Fruit fly (Drosophila melanogaster): ENCODE results near the gene CG9961.
A peak's percentile ranks its signal among the peaks of the same experiment; 100 is the strongest.

CG9961 gene

DNA sequence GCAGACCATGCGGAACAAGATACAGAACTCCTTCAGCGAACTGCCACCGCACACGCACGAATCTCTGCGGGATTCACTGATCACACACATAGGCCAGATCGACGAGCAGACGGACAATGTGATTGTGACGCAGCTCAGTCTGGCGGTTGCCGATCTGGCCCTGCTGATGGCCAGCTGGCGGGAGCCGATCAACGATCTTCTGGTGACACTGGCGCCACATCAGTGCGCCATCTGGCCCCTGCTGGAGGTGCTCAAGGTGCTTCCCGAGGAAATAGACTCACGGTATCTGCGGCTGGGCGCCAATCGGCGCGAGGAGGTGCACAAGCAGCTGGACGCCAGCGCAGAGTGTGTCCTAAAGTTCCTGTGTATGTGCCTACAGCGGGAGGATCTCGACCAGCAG lies 15.6 kb upstream of the CG9961 start:
- no peak for TF ChIP-seq CG9948 (tag; optimal IDR thresholded peaks at IDR 0.05)
- no peak for TF ChIP-seq rn (GFP tag; IDR thresholded peaks at IDR 0.05)
- TF ChIP-seq CG17806 (tag; optimal IDR thresholded peaks at IDR 0.05) = no peak
- TF ChIP-seq Pif1B (GFP tag; optimal IDR thresholded peaks at IDR 0.05) = no peak
- TF ChIP-seq CG12605 (GFP tag; IDR thresholded peaks at IDR 0.05) = no peak
- TF ChIP-seq D1 (tag; optimal IDR thresholded peaks at IDR 0.05) = no peak
- TF ChIP-seq CG32121 (GFP tag; IDR thresholded peaks at IDR 0.05) = no peak
- TF ChIP-seq CG10348 (GFP tag; IDR thresholded peaks at IDR 0.05) = no peak
- TF ChIP-seq fd96Ca (GFP tag; IDR thresholded peaks at IDR 0.05) = no peak
- TF ChIP-seq Snoo (tag; optimal IDR thresholded peaks at IDR 0.05) = no peak
- TF ChIP-seq CG4496 (GFP tag; IDR thresholded peaks at IDR 0.05) = no peak
- no peak for TF ChIP-seq CG8301 (tag; optimal IDR thresholded peaks at IDR 0.05)
- no peak for TF ChIP-seq CG14655 (GFP tag; optimal IDR thresholded peaks at IDR 0.05)
- TF ChIP-seq CG34367 (tag; optimal IDR thresholded peaks at IDR 0.05) = no peak
- TF ChIP-seq CG8159 (tag; optimal IDR thresholded peaks at IDR 0.05) = no peak

DNA sequence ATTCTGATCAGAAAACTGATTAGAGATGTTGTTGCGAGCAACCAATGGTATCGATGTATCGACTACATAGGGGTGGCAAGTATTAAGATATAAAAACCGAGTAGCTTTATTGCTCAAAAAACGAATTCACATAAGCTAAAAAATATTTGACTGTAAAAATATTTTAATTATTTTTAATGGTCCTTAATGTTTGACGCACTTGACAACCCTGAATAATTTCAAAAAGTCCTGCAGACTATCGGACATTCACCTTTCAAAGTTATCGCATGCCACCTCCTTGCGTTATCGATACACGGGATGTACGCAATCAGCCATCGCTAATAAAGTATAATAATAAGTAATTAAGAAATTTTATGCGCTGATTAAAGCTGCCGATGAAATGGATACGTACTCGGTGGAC lies 14.9 kb upstream of the CG9961 start, which contains the start of the genes HemK2, Snapin and Tnpo-SR:
Gene HemK2 (minus strand): TSS at position 24 of the 400 bp plus-strand sequence.
Gene Snapin (minus strand): TSS at position 24 of the 400 bp plus-strand sequence.
Gene Tnpo-SR (plus strand): TSS at position 271 of the 400 bp plus-strand sequence.
- TF ChIP-seq Pif1A (GFP tag; optimal IDR thresholded peaks at IDR 0.05) (peak; percentile 86), CG8301 (tag; optimal IDR thresholded peaks at IDR 0.05) (peak; percentile 78), CG34367 (tag; optimal IDR thresholded peaks at IDR 0.05) (peak; percentile 81), EcR (GFP tag; optimal IDR thresholded peaks at IDR 0.05) (peak; percentile 100), Ets98B (GFP tag; IDR thresholded peaks at IDR 0.05) (peak; percentile 89), rn (GFP tag; IDR thresholded peaks at IDR 0.05) (peak; percentile 88), fd96Ca (GFP tag; IDR thresholded peaks at IDR 0.05) (peak; percentile 91), CG32121 (GFP tag; IDR thresholded peaks at IDR 0.05) (peak; percentile 87), CG17806 (tag; optimal IDR thresholded peaks at IDR 0.05) (peak; percentile 87), CG10348 (GFP tag; IDR thresholded peaks at IDR 0.05) (peak; percentile 64), CG9948 (tag; optimal IDR thresholded peaks at IDR 0.05) (peak; percentile 81), CG8159 (tag; optimal IDR thresholded peaks at IDR 0.05) (peak; percentile 87), CG12605 (GFP tag; IDR thresholded peaks at IDR 0.05) (peak; percentile 68), CG15710 (tag; optimal IDR thresholded peaks at IDR 0.05) (peak; percentile 89), CG14655 (GFP tag; optimal IDR thresholded peaks at IDR 0.05) (no peak), CG13204 (GFP tag; optimal IDR thresholded peaks at IDR 0.05) (no peak), D1 (tag; optimal IDR thresholded peaks at IDR 0.05) (no peak), gl (tag; optimal IDR thresholded peaks at IDR 0.05) (peak; percentile 27), Pif1B (GFP tag; optimal IDR thresholded peaks at IDR 0.05) (peak; percentile 86), CG4496 (GFP tag; IDR thresholded peaks at IDR 0.05) (peak; percentile 96), Snoo (tag; optimal IDR thresholded peaks at IDR 0.05) (peak; percentile 89)

DNA sequence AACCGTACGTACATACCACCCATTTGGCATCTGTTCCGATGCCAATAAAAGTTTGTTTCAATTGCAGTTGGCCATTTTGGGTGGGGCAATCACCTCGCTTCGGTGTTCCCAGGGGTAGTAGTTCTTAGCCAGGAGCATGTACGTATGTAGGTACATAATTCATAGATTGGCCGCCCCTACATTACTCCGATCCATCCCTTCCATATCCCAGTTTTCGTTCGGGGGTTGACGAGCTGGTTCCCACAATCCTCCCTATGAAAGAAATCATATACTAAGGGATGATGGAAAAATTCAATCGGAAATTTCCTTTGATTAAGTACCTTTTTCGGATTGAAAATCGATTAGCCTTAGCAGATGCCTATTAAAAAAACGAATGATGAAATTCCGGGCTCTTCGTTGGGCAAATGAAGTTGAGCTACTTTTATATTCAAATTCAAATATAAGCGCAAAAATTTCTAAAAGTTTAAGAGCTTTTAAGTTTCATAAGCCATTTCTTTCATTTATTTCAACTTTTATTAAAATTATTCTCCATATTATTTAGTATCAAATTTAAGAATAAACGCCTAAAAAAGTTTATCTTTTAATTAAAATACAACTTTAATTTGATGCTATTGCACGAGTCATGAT lies 13.3 kb upstream of the CG9961 start:
- no peak for TF ChIP-seq Ets98B (GFP tag; IDR thresholded peaks at IDR 0.05)
- TF ChIP-seq CG10348 (GFP tag; IDR thresholded peaks at IDR 0.05) = no peak

DNA sequence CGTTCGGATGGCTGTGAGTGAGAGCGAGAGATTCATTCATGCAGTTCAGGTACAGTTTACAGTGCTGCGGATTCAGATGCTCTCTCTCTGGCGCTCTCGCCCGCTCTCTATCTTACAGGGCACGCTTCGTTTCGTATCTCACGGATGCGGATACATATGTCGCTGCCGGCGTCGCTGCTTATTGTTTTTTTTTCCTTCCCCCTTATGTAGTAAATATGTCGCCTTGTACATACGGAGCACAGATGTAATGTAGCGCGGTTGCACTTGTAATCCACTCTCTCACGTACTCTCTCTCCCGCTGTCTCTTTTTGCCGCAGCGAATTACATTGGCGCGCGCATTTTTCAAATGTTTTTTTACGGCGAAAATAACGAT lies 10.6 kb upstream of the CG9961 start:
- TF ChIP-seq CG12605 (GFP tag; IDR thresholded peaks at IDR 0.05) = no peak
- TF ChIP-seq gl (tag; optimal IDR thresholded peaks at IDR 0.05) = peak; percentile 61
- peak; percentile 59 for TF ChIP-seq Pif1A (GFP tag; optimal IDR thresholded peaks at IDR 0.05)
- TF ChIP-seq CG8301 (tag; optimal IDR thresholded peaks at IDR 0.05) = no peak
- no peak for TF ChIP-seq Snoo (tag; optimal IDR thresholded peaks at IDR 0.05)
- no peak for TF ChIP-seq fd96Ca (GFP tag; IDR thresholded peaks at IDR 0.05)
- TF ChIP-seq Ets98B (GFP tag; IDR thresholded peaks at IDR 0.05) = no peak
- no peak for TF ChIP-seq D1 (tag; optimal IDR thresholded peaks at IDR 0.05)
- no peak for TF ChIP-seq CG15710 (tag; optimal IDR thresholded peaks at IDR 0.05)
- TF ChIP-seq CG4496 (GFP tag; IDR thresholded peaks at IDR 0.05) = no peak
- TF ChIP-seq CG34367 (tag; optimal IDR thresholded peaks at IDR 0.05) = no peak
- no peak for TF ChIP-seq CG14655 (GFP tag; optimal IDR thresholded peaks at IDR 0.05)
- TF ChIP-seq CG13204 (GFP tag; optimal IDR thresholded peaks at IDR 0.05) = no peak
- TF ChIP-seq Pif1B (GFP tag; optimal IDR thresholded peaks at IDR 0.05) = peak; percentile 72
- no peak for TF ChIP-seq CG10348 (GFP tag; IDR thresholded peaks at IDR 0.05)
- TF ChIP-seq CG9948 (tag; optimal IDR thresholded peaks at IDR 0.05) = no peak
- peak; percentile 72 for TF ChIP-seq EcR (GFP tag; optimal IDR thresholded peaks at IDR 0.05)
- no peak for TF ChIP-seq CG32121 (GFP tag; IDR thresholded peaks at IDR 0.05)
- no peak for TF ChIP-seq CG17806 (tag; optimal IDR thresholded peaks at IDR 0.05)
- no peak for TF ChIP-seq rn (GFP tag; IDR thresholded peaks at IDR 0.05)
- TF ChIP-seq CG8159 (tag; optimal IDR thresholded peaks at IDR 0.05) = no peak

DNA sequence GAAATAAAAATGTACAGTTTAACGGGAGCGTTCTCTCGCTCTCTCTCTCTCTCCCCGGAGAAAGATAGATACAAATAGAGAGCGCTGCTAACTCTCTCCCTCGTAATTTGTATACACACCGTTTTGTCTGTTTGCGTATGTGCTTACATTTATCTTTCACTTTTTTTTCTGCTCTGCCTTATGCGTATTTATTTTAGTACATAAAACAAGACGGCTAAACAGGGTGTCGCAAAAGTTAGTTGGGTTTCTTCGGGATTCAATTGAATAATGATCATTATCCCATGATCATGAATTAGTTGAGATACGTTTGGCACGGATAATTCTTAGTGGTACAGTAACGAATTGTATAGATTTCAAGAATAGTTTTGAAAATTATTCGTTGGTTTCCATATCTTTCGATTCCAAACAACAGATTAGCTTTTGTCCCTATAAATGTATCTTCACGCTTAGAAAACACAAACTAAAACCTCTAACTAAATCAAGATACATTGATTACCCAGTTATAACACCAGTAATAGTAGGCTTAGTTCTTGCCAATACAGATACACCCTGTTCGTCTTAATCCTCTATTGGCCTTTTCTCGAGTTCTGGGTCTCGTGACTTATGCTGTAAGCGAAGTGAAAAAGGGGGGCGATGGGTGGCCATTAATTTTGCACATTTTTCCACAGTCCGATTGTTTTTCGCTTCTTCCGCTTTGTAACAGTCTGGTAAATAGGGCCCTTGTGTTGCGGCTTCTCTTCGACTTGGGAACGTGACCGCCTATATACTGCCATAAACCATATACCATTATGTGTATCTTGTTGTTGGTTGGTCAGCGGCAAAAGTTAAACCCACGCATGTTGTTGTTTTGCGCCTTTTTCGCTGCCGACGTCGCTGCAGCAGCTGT lies 9.9 kb upstream of the CG9961 start:
- TF ChIP-seq CG14655 (GFP tag; optimal IDR thresholded peaks at IDR 0.05) (peak; percentile 97), Pif1B (GFP tag; optimal IDR thresholded peaks at IDR 0.05) (peak; percentile 87), fd96Ca (GFP tag; IDR thresholded peaks at IDR 0.05) (no peak), gl (tag; optimal IDR thresholded peaks at IDR 0.05) (peak; percentile 74), CG9948 (tag; optimal IDR thresholded peaks at IDR 0.05) (peak; percentile 86), CG17806 (tag; optimal IDR thresholded peaks at IDR 0.05) (peak; percentile 87), D1 (tag; optimal IDR thresholded peaks at IDR 0.05) (no peak), EcR (GFP tag; optimal IDR thresholded peaks at IDR 0.05) (peak; percentile 25), CG32121 (GFP tag; IDR thresholded peaks at IDR 0.05) (no peak), Ets98B (GFP tag; IDR thresholded peaks at IDR 0.05) (no peak), CG8301 (tag; optimal IDR thresholded peaks at IDR 0.05) (peak; percentile 96), rn (GFP tag; IDR thresholded peaks at IDR 0.05) (no peak), CG13204 (GFP tag; optimal IDR thresholded peaks at IDR 0.05) (peak; percentile 43), Snoo (tag; optimal IDR thresholded peaks at IDR 0.05) (peak; percentile 84), CG15710 (tag; optimal IDR thresholded peaks at IDR 0.05) (peak; percentile 87), CG4496 (GFP tag; IDR thresholded peaks at IDR 0.05) (no peak), CG8159 (tag; optimal IDR thresholded peaks at IDR 0.05) (peak; percentile 91), CG12605 (GFP tag; IDR thresholded peaks at IDR 0.05) (no peak), Pif1A (GFP tag; optimal IDR thresholded peaks at IDR 0.05) (peak; percentile 91), CG10348 (GFP tag; IDR thresholded peaks at IDR 0.05) (no peak), CG34367 (tag; optimal IDR thresholded peaks at IDR 0.05) (peak; percentile 83)

Data from whole organism, pupa.